Fruit fly (Drosophila melanogaster) whole organism, embryonic: ENCODE results near the gene Ifrd1.

Source experiments
- Atf6 ChIP-seq: fragments of 200-800 bp; sonication (Bioruptor generic); IDR thresholded peaks from 2 replicates; pipeline ENCODE4 v1.3.6; 2022; ENCODE audit warnings: missing biosample characterization, missing genetic modification characterization
- B-H2 ChIP-seq: fragments of 200-800 bp; sonication (Bioruptor generic); optimal IDR thresholded peaks from 2 replicates; lab custom pipeline; 2018; ENCODE audit warnings: missing biosample characterization, mild to moderate bottlenecking, missing genetic modification characterization
- BtbVII ChIP-seq: fragments of 200-800 bp; sonication (Bioruptor generic); optimal IDR thresholded peaks from 3 replicates; lab custom pipeline; 2017; ENCODE audit warnings: missing biosample characterization, mild to moderate bottlenecking, missing genetic modification characterization
- CG10543 ChIP-seq: fragments of 200-800 bp; sonication (Bioruptor generic); optimal IDR thresholded peaks from 3 replicates; lab custom pipeline; 2017; ENCODE audit warnings: missing biosample characterization, mild to moderate bottlenecking, missing genetic modification characterization, moderate library complexity
- CG11696 ChIP-seq: fragments of 200-800 bp; sonication (Bioruptor generic); IDR thresholded peaks from 2 replicates; pipeline ENCODE4 v1.3.6; 2022; ENCODE audit warnings: missing biosample characterization, missing genetic modification characterization
- CG12104 ChIP-seq: fragments of 200-800 bp; sonication (Bioruptor generic); optimal IDR thresholded peaks from 3 replicates; lab custom pipeline; 2016; ENCODE audit warnings: missing biosample characterization, missing genetic modification characterization
- CG1529 ChIP-seq: fragments of 200-800 bp; sonication (Bioruptor generic); optimal IDR thresholded peaks from 3 replicates; lab custom pipeline; 2018; ENCODE audit warnings: missing biosample characterization, missing genetic modification characterization
- CG15479 ChIP-seq: fragments of 200-800 bp; sonication (Bioruptor generic); optimal IDR thresholded peaks from 3 replicates; lab custom pipeline; 2019; ENCODE audit warnings: missing biosample characterization, mild to moderate bottlenecking, missing genetic modification characterization, moderate library complexity
- CG16813 ChIP-seq: fragments of 200-800 bp; sonication (Bioruptor generic); IDR thresholded peaks from 3 replicates; pipeline ENCODE4 v1.3.6; 2022; ENCODE audit warnings: missing biosample characterization, missing genetic modification characterization; ENCODE audit not compliant: partially characterized antibody
- CG17186 ChIP-seq: fragments of 200-800 bp; sonication (Bioruptor generic); optimal IDR thresholded peaks from 3 replicates; lab custom pipeline; 2017; ENCODE audit warnings: missing biosample characterization, missing genetic modification reagents, missing genetic modification characterization
- CG17802 ChIP-seq: fragments of 200-800 bp; sonication (Bioruptor generic); optimal IDR thresholded peaks from 2 replicates; lab custom pipeline; 2018; ENCODE audit warnings: missing biosample characterization, mild to moderate bottlenecking, missing genetic modification characterization, moderate library complexity
- CG32532 ChIP-seq: fragments of 200-800 bp; sonication (Bioruptor generic); IDR thresholded peaks from 2 replicates; pipeline ENCODE4 v1.3.6; 2022; ENCODE audit warnings: missing biosample characterization, missing genetic modification characterization
- CG3838 ChIP-seq: fragments of 200-800 bp; sonication (Bioruptor generic); optimal IDR thresholded peaks from 3 replicates; lab custom pipeline; 2016; ENCODE audit warnings: missing biosample characterization, missing genetic modification characterization
- CG43689 ChIP-seq: fragments of 200-800 bp; sonication (Bioruptor generic); IDR thresholded peaks from 2 replicates; pipeline ENCODE4 v1.3.6; 2022; ENCODE audit warnings: missing biosample characterization, missing genetic modification characterization
- CG6765 ChIP-seq: fragments of 200-800 bp; sonication (Bioruptor generic); optimal IDR thresholded peaks from 3 replicates; lab custom pipeline; 2017; ENCODE audit warnings: missing biosample characterization, mild to moderate bottlenecking, missing genetic modification characterization
- CG6854 ChIP-seq: fragments of 200-800 bp; sonication (Bioruptor generic); optimal IDR thresholded peaks from 3 replicates; lab custom pipeline; 2017; ENCODE audit warnings: missing biosample characterization, mild to moderate bottlenecking, missing genetic modification characterization
- CG8359 ChIP-seq: fragments of 200-800 bp; sonication (Bioruptor generic); optimal IDR thresholded peaks from 2 replicates; lab custom pipeline; 2017; ENCODE audit warnings: missing biosample characterization, mild to moderate bottlenecking, missing genetic modification characterization, borderline replicate concordance
- CG9609 ChIP-seq: fragments of 200-800 bp; sonication (Bioruptor generic); optimal IDR thresholded peaks from 3 replicates; lab custom pipeline; 2016; ENCODE audit warnings: missing biosample characterization, missing genetic modification characterization
- Chrac-16 ChIP-seq: fragments of 200-800 bp; sonication (Bioruptor generic); optimal IDR thresholded peaks from 3 replicates; lab custom pipeline; 2016; ENCODE audit warnings: missing biosample characterization, missing genetic modification characterization
- CrebB ChIP-seq: fragments of 200-800 bp; sonication (Bioruptor generic); optimal IDR thresholded peaks from 3 replicates; lab custom pipeline; 2018; ENCODE audit warnings: missing biosample characterization, mild to moderate bottlenecking, missing genetic modification characterization
- Dad ChIP-seq: fragments of 200-800 bp; sonication (Bioruptor generic); optimal IDR thresholded peaks from 3 replicates; lab custom pipeline; 2016; ENCODE audit warnings: missing biosample characterization, missing genetic modification characterization
- H2.0 ChIP-seq: fragments of 200-800 bp; sonication (Bioruptor generic); IDR thresholded peaks from 2 replicates; pipeline ENCODE4 v1.3.6; 2022; ENCODE audit warnings: missing biosample characterization, missing genetic modification characterization
- HLH4C ChIP-seq: fragments of 200-800 bp; sonication (Bioruptor generic); IDR thresholded peaks from 3 replicates; pipeline ENCODE4 v1.3.6; 2022; ENCODE audit warnings: missing biosample characterization, missing genetic modification characterization; ENCODE audit not compliant: partially characterized antibody
- Hand ChIP-seq: fragments of 200-800 bp; sonication (Bioruptor generic); optimal IDR thresholded peaks from 2 replicates; lab custom pipeline; 2017; ENCODE audit warnings: mild to moderate bottlenecking, missing biosample characterization, missing genetic modification reagents, missing genetic modification characterization
- MESR4 ChIP-seq: fragments of 200-800 bp; sonication (Bioruptor generic); optimal IDR thresholded peaks from 2 replicates; lab custom pipeline; 2018; ENCODE audit warnings: missing biosample characterization, mild to moderate bottlenecking, missing genetic modification characterization, moderate library complexity
- Meics ChIP-seq: fragments of 200-800 bp; sonication (Bioruptor generic); optimal IDR thresholded peaks from 2 replicates; lab custom pipeline; 2017; ENCODE audit warnings: missing biosample characterization, mild to moderate bottlenecking, missing genetic modification characterization
- NK7.1 ChIP-seq: fragments of 200-800 bp; sonication (Bioruptor generic); optimal IDR thresholded peaks from 3 replicates; lab custom pipeline; 2016; ENCODE audit warnings: missing biosample characterization, missing genetic modification characterization
- Optix ChIP-seq: fragments of 200-800 bp; sonication (Bioruptor generic); IDR thresholded peaks from 3 replicates; pipeline ENCODE4 v1.3.6; 2022; ENCODE audit warnings: missing biosample characterization, missing genetic modification characterization
- Pdp1 ChIP-seq, 2 experiments: fragments of 200-800 bp; sonication (Bioruptor generic); optimal IDR thresholded peaks; 3 replicates each; lab custom pipeline; 2016; ENCODE audit warnings: missing biosample characterization in 2 of 2, missing genetic modification characterization in 2 of 2, mild to moderate bottlenecking in 1 of 2, moderate library complexity in 1 of 2
- Sin3A ChIP-seq: fragments of >200 bp; optimal IDR thresholded peaks from 2 replicates; lab custom pipeline; 2018
- Stat92E ChIP-seq, 3 experiments: fragments of >200 bp in 2 of 3; fragments of 200-800 bp in 1 of 3; sonication (Bioruptor generic) in 1 of 3; optimal IDR thresholded peaks; 2 replicates each; lab custom pipeline; 2017 to 2019; ENCODE audit warnings: missing biosample characterization in 3 of 3, missing genetic modification characterization in 3 of 3, mild to moderate bottlenecking in 1 of 3, moderate library complexity in 1 of 3
- TFAM ChIP-seq: fragments of 200-800 bp; sonication (Bioruptor generic); optimal IDR thresholded peaks from 2 replicates; lab custom pipeline; 2017; ENCODE audit warnings: missing biosample characterization, missing genetic modification characterization, inconsistent platforms
- Taf1 ChIP-seq: fragments of 200-800 bp; sonication (Bioruptor generic); IDR thresholded peaks from 2 replicates; pipeline ENCODE4 v1.3.6; 2022; ENCODE audit warnings: missing biosample characterization, missing genetic modification characterization
- abd-A ChIP-seq: fragments of 200-800 bp; sonication (Bioruptor generic); optimal IDR thresholded peaks from 3 replicates; lab custom pipeline; 2019; ENCODE audit warnings: missing biosample characterization, mild to moderate bottlenecking, missing genetic modification characterization, moderate library complexity
- az2 ChIP-seq: fragments of 200-800 bp; sonication (Bioruptor generic); optimal IDR thresholded peaks from 3 replicates; lab custom pipeline; 2016; ENCODE audit warnings: missing biosample characterization, missing genetic modification characterization
- bcd ChIP-seq: fragments of 200-800 bp; sonication (Bioruptor generic); optimal IDR thresholded peaks from 2 replicates; lab custom pipeline; 2017; ENCODE audit warnings: missing biosample characterization, mild to moderate bottlenecking, missing genetic modification characterization
- bowl ChIP-seq: fragments of 200-800 bp; sonication (Bioruptor generic); IDR thresholded peaks from 2 replicates; pipeline ENCODE4 v1.3.6; 2022; ENCODE audit warnings: missing biosample characterization, missing genetic modification characterization
- croc ChIP-seq: fragments of 200-800 bp; sonication (Bioruptor generic); conservative IDR thresholded peaks from 3 replicates; pipeline ENCODE4 v1.3.6; 2022; ENCODE audit warnings: missing biosample characterization, missing genetic modification characterization
- ftz-f1 ChIP-seq: fragments of 200-800 bp; sonication (Bioruptor generic); optimal IDR thresholded peaks from 2 replicates; lab custom pipeline; 2016; ENCODE audit warnings: missing biosample characterization, missing genetic modification characterization
- grau ChIP-seq: fragments of 200-800 bp; optimal IDR thresholded peaks from 3 replicates; lab custom pipeline; 2019; ENCODE audit warnings: missing biosample characterization, mild to moderate bottlenecking, missing genetic modification characterization, moderate library complexity
- insv ChIP-seq, 2 experiments: fragments of 200-800 bp; sonication (Bioruptor generic); optimal IDR thresholded peaks; 3 replicates each; lab custom pipeline; 2016 to 2018; ENCODE audit warnings: missing biosample characterization in 2 of 2, missing genetic modification characterization in 2 of 2
- jumu ChIP-seq: fragments of 200-800 bp; sonication (Bioruptor generic); optimal IDR thresholded peaks from 3 replicates; lab custom pipeline; 2016; ENCODE audit warnings: missing biosample characterization, missing genetic modification characterization
- kah ChIP-seq: fragments of 200-800 bp; sonication (Bioruptor generic); optimal IDR thresholded peaks from 2 replicates; lab custom pipeline; 2018; ENCODE audit warnings: missing biosample characterization, mild to moderate bottlenecking, missing genetic modification characterization
- nau ChIP-seq: fragments of 200-800 bp; sonication (Bioruptor generic); optimal IDR thresholded peaks from 3 replicates; lab custom pipeline; 2017; ENCODE audit warnings: missing biosample characterization, mild to moderate bottlenecking, missing genetic modification characterization, missing genetic modification reagents
- sc ChIP-seq, 3 experiments: fragments of >200 bp in 2 of 3; fragments of 200-800 bp in 1 of 3; sonication (Bioruptor generic) in 1 of 3; optimal IDR thresholded peaks; 2 replicates in 2 of 3; 3 replicates in 1 of 3; lab custom pipeline; 2017; ENCODE audit warnings: mild to moderate bottlenecking in 1 of 3, missing biosample characterization in 1 of 3, missing genetic modification characterization in 1 of 3, missing genetic modification reagents in 1 of 3
- sisA ChIP-seq: fragments of 200-800 bp; sonication (Bioruptor generic); IDR thresholded peaks from 2 replicates; pipeline ENCODE4 v1.3.6; 2022; ENCODE audit warnings: missing biosample characterization, missing genetic modification characterization
- slbo ChIP-seq: fragments of 200-800 bp; sonication (Bioruptor generic); IDR thresholded peaks from 2 replicates; pipeline ENCODE4 v1.3.6; 2022; ENCODE audit warnings: missing biosample characterization, missing genetic modification characterization
- wdn ChIP-seq: fragments of 200-800 bp; sonication (Bioruptor generic); IDR thresholded peaks from 2 replicates; pipeline ENCODE4 v1.3.6; 2022; ENCODE audit warnings: missing biosample characterization, missing genetic modification characterization
- zfh1 ChIP-seq: fragments of 200-800 bp; sonication (Bioruptor generic); IDR thresholded peaks from 3 replicates; pipeline ENCODE4 v1.3.6; 2022; ENCODE audit warnings: missing biosample characterization, missing genetic modification characterization

Gene Ifrd1

DNA sequence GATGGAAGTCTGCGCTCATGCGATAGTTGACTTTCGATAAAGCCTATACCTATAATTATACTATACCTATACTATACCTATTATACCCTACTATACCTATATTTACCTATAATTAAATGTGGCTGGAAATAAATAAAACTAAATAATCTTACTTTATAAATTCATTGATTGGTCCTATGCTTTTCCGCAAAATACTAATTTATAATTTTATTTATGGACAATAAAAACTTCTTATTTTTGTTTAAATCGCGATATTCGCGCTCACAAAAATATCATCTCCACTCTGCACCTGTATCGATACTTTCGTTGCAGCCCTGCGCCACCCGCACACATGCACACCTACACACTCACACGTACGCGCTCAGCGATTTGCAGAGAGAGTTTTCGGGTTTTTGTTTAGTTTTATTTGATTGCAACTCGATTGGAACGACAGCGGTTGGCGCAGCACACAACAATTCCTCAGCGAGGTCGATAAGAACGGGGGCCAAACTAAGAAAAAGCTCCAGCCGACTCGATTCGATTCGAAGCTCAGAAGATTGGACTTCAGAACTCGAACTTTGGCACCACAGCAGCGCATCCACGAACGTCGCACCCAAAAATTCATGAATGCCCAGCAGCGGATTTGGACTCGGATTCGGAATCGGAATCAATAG lies 379 bp upstream of the Ifrd1 start, which contains the start of gene CG8814 (continued):
- TF ChIP-seq CG11696 (GFP tag; lab: Robert Waterston, UW) (no peak), Sin3A (peak; percentile 76), az2 (GFP tag; lab: Kevin White, UChicago) (peak; percentile 63), Dad (no peak), ftz-f1 (no peak), CG6765 (no peak), Stat92E (GFP tag; optimal IDR thresholded peaks at IDR 0.05; lab: Kevin White, UChicago) (no peak), CG6854 (GFP tag; lab: Kevin White, UChicago) (no peak), grau (peak; percentile 71), CG9609 (GFP tag; lab: Kevin White, UChicago) (peak; percentile 38), Optix (GFP tag; lab: Robert Waterston, UW) (no peak), CG10543 (GFP tag; lab: Kevin White, UChicago) (peak; percentile 86), abd-A (peak; percentile 78), CG16813 (GFP tag; lab: Robert Waterston, UW) (peak; percentile 85), sisA (GFP tag; lab: Robert Waterston, UW) (peak; percentile 63), BtbVII (GFP tag; lab: Kevin White, UChicago) (no peak), croc (GFP tag; lab: Robert Waterston, UW) (peak; percentile 51; the same call in 2 of the 3 replicates), insv (GFP tag; optimal IDR thresholded peaks at IDR 0.05; lab: Kevin White, UChicago) (peak in 1 of 2 experiments; percentile 41), Chrac-16 (GFP tag; lab: Kevin White, UChicago) (peak; percentile 57), bowl (no peak), MESR4 (GFP tag; lab: Kevin White, UChicago) (peak; percentile 61), Taf1 (GFP tag; lab: Robert Waterston, UW) (no peak), Atf6 (GFP tag; lab: Robert Waterston, UW) (peak; percentile 56; the same call in 1 of the 2 replicates), Meics (GFP tag; lab: Kevin White, UChicago) (peak; percentile 42), CG15479 (GFP tag; lab: Kevin White, UChicago) (no peak), CG32532 (GFP tag; lab: Robert Waterston, UW) (peak; percentile 79), CG43689 (GFP tag; lab: Robert Waterston, UW) (no peak), bcd (GFP tag; lab: Kevin White, UChicago) (peak; percentile 67), CrebB (tag; lab: Kevin White, UChicago) (no peak), CG1529 (GFP tag; lab: Kevin White, UChicago) (no peak), B-H2 (no peak), CG17186 (peak; percentile 80), wdn (GFP tag; lab: Robert Waterston, UW) (0 out of 2 replicates have a peak, but pooled peaks have one; percentile 3), Pdp1 (GFP tag; optimal IDR thresholded peaks at IDR 0.05; lab: Kevin White, UChicago) (peak in 1 of 2 experiments; percentile 44), CG8359 (GFP tag; lab: Kevin White, UChicago) (no peak), HLH4C (peak; percentile 66; the same call in 2 of the 3 replicates), kah (GFP tag; lab: Kevin White, UChicago) (no peak), NK7.1 (GFP tag; lab: Kevin White, UChicago) (no peak), CG17802 (tag; lab: Kevin White, UChicago) (peak; percentile 19), slbo (GFP tag; lab: Robert Waterston, UW) (peak; percentile 85), TFAM (GFP tag; lab: Kevin White, UChicago) (no peak), jumu (GFP tag; lab: Kevin White, UChicago) (peak; percentile 43), CG12104 (peak; percentile 68), Hand (GFP tag; lab: Kevin White, UChicago) (no peak), nau (GFP tag; lab: Kevin White, UChicago) (peak; percentile 22), sc (optimal IDR thresholded peaks at IDR 0.05; lab: Kevin White, UChicago) (no peak), sc (GFP tag; optimal IDR thresholded peaks at IDR 0.05; lab: Kevin White, UChicago) (peak; percentile 31), CG3838 (GFP tag; lab: Kevin White, UChicago) (no peak), zfh1 (GFP tag; lab: Robert Waterston, UW) (peak; percentile 64), H2.0 (GFP tag; lab: Robert Waterston, UW) (peak; percentile 35; the same call in 1 of the 2 replicates)
